Worm (Caenorhabditis elegans) whole organism, L3 larva: Measurements from ENCODE around the gene fbxa-182.

Source experiments
- R02D3.7 ChIP-seq: fragments of 150-350 bp; optimal IDR thresholded peaks from 2 replicates; lab custom pipeline; 2014; ENCODE audit warnings: missing biosample characterization, missing genetic modification characterization
- ZK546.5 ChIP-seq: sonication (generic microtip); optimal IDR thresholded peaks from 2 replicates; lab custom pipeline; 2017; ENCODE audit warnings: missing biosample characterization, missing genetic modification characterization
- aly-2 ChIP-seq: fragments of 150-350 bp; optimal IDR thresholded peaks from 2 replicates; lab custom pipeline; 2014; ENCODE audit warnings: missing biosample characterization, missing genetic modification characterization
- ama-1 ChIP-seq: fragments of 150-350 bp; optimal IDR thresholded peaks from 2 replicates; lab custom pipeline; 2018
- ceh-16 ChIP-seq: sonication (generic microtip); optimal IDR thresholded peaks from 2 replicates; lab custom pipeline; 2017; ENCODE audit warnings: missing biosample characterization, missing genetic modification characterization
- ceh-28 ChIP-seq: fragments of 150-350 bp; optimal IDR thresholded peaks from 2 replicates; lab custom pipeline; 2014; ENCODE audit warnings: missing biosample characterization, missing genetic modification reagents, missing genetic modification characterization
- ceh-9 ChIP-seq: sonication (generic microtip); optimal IDR thresholded peaks from 2 replicates; lab custom pipeline; 2018; ENCODE audit warnings: missing biosample characterization, missing genetic modification characterization
- egl-27 ChIP-seq: sonication (generic microtip); optimal IDR thresholded peaks from 4 replicates; lab custom pipeline; 2017; ENCODE audit warnings: missing biosample characterization, missing genetic modification reagents, missing genetic modification characterization
- egl-5 ChIP-seq: fragments of 150-350 bp; optimal IDR thresholded peaks from 2 replicates; lab custom pipeline; 2017; ENCODE audit warnings: missing biosample characterization, missing genetic modification reagents, missing genetic modification characterization, inconsistent platforms
- elt-2 ChIP-seq: sonication (generic microtip); optimal IDR thresholded peaks from 2 replicates; lab custom pipeline; 2016; ENCODE audit warnings: missing genetic modification reagents, mild to moderate bottlenecking, missing genetic modification characterization, missing compliant biosample characterization
- elt-3 ChIP-seq, 3 experiments: fragments of 150-350 bp in 1 of 3; sonication (generic microtip) in 2 of 3; optimal IDR thresholded peaks; 2 replicates in 2 of 3; 4 replicates in 1 of 3; lab custom pipeline; 2014 to 2017; ENCODE audit warnings: missing biosample characterization in 3 of 3, missing genetic modification characterization in 3 of 3
- eor-1 ChIP-seq, 2 experiments: fragments of 150-350 bp; optimal IDR thresholded peaks; 2 replicates each; lab custom pipeline; 2014 to 2018; ENCODE audit warnings: missing biosample characterization in 2 of 2, missing genetic modification characterization in 2 of 2
- fkh-2 ChIP-seq: fragments of 150-350 bp; optimal IDR thresholded peaks from 2 replicates; lab custom pipeline; 2014; ENCODE audit warnings: missing biosample characterization, missing genetic modification reagents, missing genetic modification characterization
- fos-1 ChIP-seq: fragments of 150-350 bp; optimal IDR thresholded peaks from 2 replicates; lab custom pipeline; 2014; ENCODE audit warnings: missing biosample characterization, missing genetic modification characterization
- jun-1 ChIP-seq: fragments of 150-350 bp; optimal IDR thresholded peaks from 2 replicates; lab custom pipeline; 2014; ENCODE audit warnings: missing biosample characterization, missing genetic modification reagents, missing genetic modification characterization
- lin-15B ChIP-seq: fragments of 150-350 bp; optimal IDR thresholded peaks from 2 replicates; lab custom pipeline; 2014; ENCODE audit warnings: missing biosample characterization, missing genetic modification characterization
- lin-39 ChIP-seq: fragments of 150-350 bp; optimal IDR thresholded peaks from 2 replicates; lab custom pipeline; 2018; ENCODE audit warnings: missing biosample characterization, missing genetic modification reagents, missing genetic modification characterization
- lsy-12 ChIP-seq: sonication (generic microtip); optimal IDR thresholded peaks from 2 replicates; lab custom pipeline; 2016; ENCODE audit warnings: mild to moderate bottlenecking, missing genetic modification characterization, missing compliant biosample characterization
- mml-1 ChIP-seq: fragments of 150-350 bp; sonication (generic microtip); optimal IDR thresholded peaks from 3 replicates; lab custom pipeline; 2014; ENCODE audit warnings: missing biosample characterization, missing genetic modification characterization
- nfya-1 ChIP-seq: sonication (generic microtip); optimal IDR thresholded peaks from 2 replicates; lab custom pipeline; 2017; ENCODE audit warnings: missing genetic modification characterization, mild to moderate bottlenecking, missing compliant biosample characterization, antibody characterized with exemption, moderate library complexity; ENCODE audit not compliant: insufficient read depth
- nhr-11 ChIP-seq: fragments of 150-350 bp; optimal IDR thresholded peaks from 2 replicates; lab custom pipeline; 2014; ENCODE audit warnings: missing biosample characterization, missing genetic modification characterization
- nhr-12 ChIP-seq: fragments of 150-350 bp; optimal IDR thresholded peaks from 2 replicates; lab custom pipeline; 2014; ENCODE audit warnings: missing biosample characterization, missing genetic modification characterization
- nhr-23 ChIP-seq: fragments of 150-350 bp; optimal IDR thresholded peaks from 2 replicates; lab custom pipeline; 2014; ENCODE audit warnings: missing biosample characterization, missing genetic modification reagents, missing genetic modification characterization
- nhr-237 ChIP-seq: fragments of 150-350 bp; optimal IDR thresholded peaks from 2 replicates; lab custom pipeline; 2014; ENCODE audit warnings: missing biosample characterization, missing genetic modification characterization
- nhr-25 ChIP-seq: sonication (generic microtip); optimal IDR thresholded peaks from 2 replicates; lab custom pipeline; 2017; ENCODE audit warnings: missing biosample characterization, missing genetic modification characterization
- nhr-28 ChIP-seq: fragments of 150-350 bp; optimal IDR thresholded peaks from 2 replicates; lab custom pipeline; 2014; ENCODE audit warnings: missing biosample characterization, missing genetic modification characterization
- nhr-43 ChIP-seq: sonication (generic microtip); optimal IDR thresholded peaks from 2 replicates; lab custom pipeline; 2016; ENCODE audit warnings: mild to moderate bottlenecking, missing genetic modification characterization, missing compliant biosample characterization; ENCODE audit not compliant: poor library complexity, severe bottlenecking
- nhr-67 ChIP-seq: fragments of 150-350 bp; optimal IDR thresholded peaks from 2 replicates; lab custom pipeline; 2014; ENCODE audit warnings: missing biosample characterization, missing genetic modification characterization
- nhr-76 ChIP-seq: fragments of 150-350 bp; sonication (generic microtip); optimal IDR thresholded peaks from 5 replicates; lab custom pipeline; 2014; ENCODE audit warnings: missing biosample characterization, missing genetic modification characterization
- pha-4 ChIP-seq: fragments of 150-350 bp; optimal IDR thresholded peaks from 2 replicates; lab custom pipeline; 2014; ENCODE audit warnings: missing biosample characterization, missing genetic modification reagents, missing genetic modification characterization
- pqm-1 ChIP-seq: fragments of 150-350 bp; optimal IDR thresholded peaks from 2 replicates; lab custom pipeline; 2017; ENCODE audit warnings: missing biosample characterization, missing genetic modification characterization, inconsistent platforms
- sea-2 ChIP-seq: fragments of 150-350 bp; sonication (generic microtip); optimal IDR thresholded peaks from 4 replicates; lab custom pipeline; 2014; ENCODE audit warnings: missing biosample characterization, missing genetic modification reagents, missing genetic modification characterization
- skn-1 ChIP-seq: fragments of 150-350 bp; optimal IDR thresholded peaks from 2 replicates; lab custom pipeline; 2014; ENCODE audit warnings: missing biosample characterization, missing genetic modification characterization
- snpc-4 ChIP-seq: fragments of 150-350 bp; optimal IDR thresholded peaks from 2 replicates; lab custom pipeline; 2014; ENCODE audit warnings: missing biosample characterization, missing genetic modification characterization
- zag-1 ChIP-seq: fragments of 150-350 bp; optimal IDR thresholded peaks from 2 replicates; lab custom pipeline; 2014; ENCODE audit warnings: missing biosample characterization, missing genetic modification characterization
- ztf-4 ChIP-seq: fragments of 150-350 bp; optimal IDR thresholded peaks from 2 replicates; lab custom pipeline; 2014; ENCODE audit warnings: missing biosample characterization, missing genetic modification characterization

fbxa-182 gene

ce11 chrII:2435566-2435965 is 23.0 kb upstream of the fbxa-182 start:
- TF ChIP-seq elt-3 (tag; optimal IDR thresholded peaks at IDR 0.05; lab: Kevin White, UChicago) (peak in 1 of 3 experiments; percentile 34), aly-2 (tag; lab: Kevin White, UChicago) (no peak), nhr-25 (tag; lab: Kevin White, UChicago) (no peak)

- TF ChIP-seq lin-15B (no peak), nfya-1 (tag; lab: Kevin White, UChicago) (no peak), ceh-16 (tag; lab: Kevin White, UChicago) (no peak), nhr-23 (tag; lab: Kevin White, UChicago) (no peak), egl-5 (tag; lab: Kevin White, UChicago) (no peak), sea-2 (no peak), eor-1 (tag; optimal IDR thresholded peaks at IDR 0.05; lab: Kevin White, UChicago) (no peak), ama-1 (lab: Kevin White, UChicago) (no peak), egl-27 (tag; lab: Kevin White, UChicago) (no peak), fkh-2 (tag; lab: Kevin White, UChicago) (no peak), nhr-12 (tag; lab: Kevin White, UChicago) (no peak), nhr-11 (no peak), nhr-237 (tag; lab: Kevin White, UChicago) (no peak), zag-1 (tag; lab: Kevin White, UChicago) (no peak), fos-1 (tag; lab: Kevin White, UChicago) (no peak), ceh-9 (no peak), lsy-12 (tag; lab: Kevin White, UChicago) (no peak)
Measured at ce11 chrII:2431972-2432371, 19.4 kb upstream of the fbxa-182 start, which contains the start of gene ceh-86. ceh-86 (minus strand) TSS chrII:2432072.

ce11 chrII:2422427-2422826 is 9.9 kb upstream of the fbxa-182 start:
- TF ChIP-seq elt-2 (tag; lab: Kevin White, UChicago): peak; percentile 6
- no peak for TF ChIP-seq egl-27 (tag; lab: Kevin White, UChicago)
- TF ChIP-seq skn-1 (tag; lab: Kevin White, UChicago): no peak

ce11 chrII:2421905-2422304 is 9.4 kb upstream of the fbxa-182 start, which contains the start of gene F42G2.2:
F42G2.2 (plus strand) TSS chrII:2422205.
- TF ChIP-seq pha-4 (no peak), nhr-237 (tag; lab: Kevin White, UChicago) (no peak), elt-3 (tag; optimal IDR thresholded peaks at IDR 0.05; lab: Kevin White, UChicago) (no peak), jun-1 (tag; lab: Kevin White, UChicago) (no peak), nfya-1 (tag; lab: Kevin White, UChicago) (no peak), snpc-4 (tag; lab: Kevin White, UChicago) (no peak), nhr-28 (no peak), lin-39 (tag; lab: Kevin White, UChicago) (no peak), ceh-28 (tag; lab: Kevin White, UChicago) (no peak), zag-1 (tag; lab: Kevin White, UChicago) (no peak), nhr-67 (no peak), nhr-76 (tag; lab: Kevin White, UChicago) (no peak), nhr-43 (no peak), egl-5 (tag; lab: Kevin White, UChicago) (no peak), mml-1 (tag; lab: Kevin White, UChicago) (no peak), ztf-4 (tag; lab: Kevin White, UChicago) (no peak), ZK546.5 (tag; lab: Kevin White, UChicago) (no peak), egl-27 (tag; lab: Kevin White, UChicago) (no peak), ceh-16 (tag; lab: Kevin White, UChicago) (no peak)

ce11 chrII:2421185-2421584 is 8.6 kb upstream of the fbxa-182 start:
- TF ChIP-seq pqm-1 (peak; percentile 57), elt-2 (tag; lab: Kevin White, UChicago) (peak; percentile 52), pha-4 (peak; percentile 36), elt-3 (tag; optimal IDR thresholded peaks at IDR 0.05; lab: Kevin White, UChicago) (no peak), R02D3.7 (tag; lab: Kevin White, UChicago) (no peak)
- TF ChIP-seq, all 47 proteins: peak for 3
